Worm (Caenorhabditis elegans) whole organism, L2 larva: ENCODE measurements around the gene crm-1.

Experiments used
- ZK546.5 ChIP-seq: sonication (generic microtip); optimal IDR thresholded peaks from 2 replicates; lab custom pipeline; 2017; ENCODE audit warnings: missing biosample characterization, missing genetic modification characterization
- alr-1 ChIP-seq: fragments of 150-350 bp; optimal IDR thresholded peaks from 2 replicates; lab custom pipeline; 2014; ENCODE audit warnings: missing biosample characterization, missing genetic modification characterization
- blmp-1 ChIP-seq: sonication (generic microtip); optimal IDR thresholded peaks from 2 replicates; lab custom pipeline; 2017; ENCODE audit warnings: missing genetic modification characterization, mild to moderate bottlenecking, missing compliant biosample characterization, antibody characterized with exemption, moderate library complexity; ENCODE audit not compliant: insufficient read depth
- ceh-82 ChIP-seq: fragments of 150-350 bp; optimal IDR thresholded peaks from 2 replicates; lab custom pipeline; 2014; ENCODE audit warnings: missing biosample characterization, missing genetic modification characterization
- crh-2 ChIP-seq: sonication (generic microtip); optimal IDR thresholded peaks from 2 replicates; lab custom pipeline; 2017; ENCODE audit warnings: missing biosample characterization, missing genetic modification characterization
- dmd-4 ChIP-seq: sonication (generic microtip); optimal IDR thresholded peaks from 2 replicates; lab custom pipeline; 2017; ENCODE audit warnings: missing biosample characterization, missing genetic modification characterization
- elt-1 ChIP-seq: fragments of 150-350 bp; optimal IDR thresholded peaks from 2 replicates; lab custom pipeline; 2014; ENCODE audit warnings: missing biosample characterization, missing genetic modification characterization
- elt-3 ChIP-seq: sonication (generic microtip); optimal IDR thresholded peaks from 2 replicates; lab custom pipeline; 2017; ENCODE audit warnings: missing biosample characterization, missing genetic modification characterization
- gmeb-1 ChIP-seq: fragments of 150-350 bp; optimal IDR thresholded peaks from 2 replicates; lab custom pipeline; 2014; ENCODE audit warnings: missing biosample characterization, missing genetic modification characterization
- lin-13 ChIP-seq: fragments of 150-350 bp; optimal IDR thresholded peaks from 2 replicates; lab custom pipeline; 2014; ENCODE audit warnings: missing biosample characterization, missing genetic modification reagents, missing genetic modification characterization
- mab-5 ChIP-seq: fragments of 150-350 bp; optimal IDR thresholded peaks from 2 replicates; lab custom pipeline; 2014; ENCODE audit warnings: missing biosample characterization, missing genetic modification characterization
- mbf-1 ChIP-seq: sonication (generic microtip); optimal IDR thresholded peaks from 2 replicates; lab custom pipeline; 2017; ENCODE audit warnings: missing biosample characterization, missing genetic modification characterization
- nhr-237 ChIP-seq: fragments of 150-350 bp; optimal IDR thresholded peaks from 2 replicates; lab custom pipeline; 2014; ENCODE audit warnings: missing biosample characterization, missing genetic modification characterization
- nhr-25 ChIP-seq: fragments of 150-350 bp; sonication (generic microtip); optimal IDR thresholded peaks from 3 replicates; lab custom pipeline; 2014; ENCODE audit warnings: missing biosample characterization, missing genetic modification characterization
- nhr-6 ChIP-seq: fragments of 150-350 bp; optimal IDR thresholded peaks from 2 replicates; lab custom pipeline; 2014; ENCODE audit warnings: missing biosample characterization, missing genetic modification characterization
- sem-4 ChIP-seq: fragments of 150-350 bp; optimal IDR thresholded peaks from 2 replicates; lab custom pipeline; 2014; ENCODE audit warnings: missing biosample characterization, missing genetic modification reagents, missing genetic modification characterization
- sma-3 ChIP-seq: sonication (generic microtip); optimal IDR thresholded peaks from 2 replicates; lab custom pipeline; 2016; ENCODE audit warnings: missing genetic modification reagents, missing genetic modification characterization, missing compliant biosample characterization
- snpc-4 ChIP-seq: fragments of 150-350 bp; optimal IDR thresholded peaks from 2 replicates; lab custom pipeline; 2014; ENCODE audit warnings: missing biosample characterization, missing genetic modification characterization
- ztf-1 ChIP-seq: fragments of 200-800 bp; sonication (Bioruptor generic); conservative IDR thresholded peaks from 2 replicates; pipeline ENCODE4 v1.3.6; 2022; ENCODE audit warnings: missing genetic modification characterization, missing compliant biosample characterization

crm-1 gene

DNA sequence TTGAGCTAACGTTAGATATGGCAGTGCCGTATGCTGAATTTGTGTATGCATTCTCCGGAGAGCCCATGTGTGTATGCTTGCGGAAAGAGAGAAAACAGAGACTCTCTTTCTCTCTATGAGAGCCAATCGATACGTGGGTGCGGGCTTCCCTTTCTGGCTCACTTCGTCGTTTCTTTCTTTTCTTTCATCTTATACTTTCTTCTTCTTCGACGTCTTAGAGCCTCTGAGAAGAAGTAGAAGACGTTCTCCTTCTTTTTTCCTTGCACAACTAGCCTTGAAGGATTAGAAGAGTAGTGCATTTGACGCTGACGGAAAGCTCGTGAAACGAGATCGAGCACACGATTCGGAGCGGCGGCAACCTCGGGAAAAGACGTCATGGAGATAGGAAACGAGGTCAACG is 58.1 kb downstream of the crm-1 start (continued):
- no peak for TF ChIP-seq blmp-1
- TF ChIP-seq elt-3 (tag; lab: Kevin White, UChicago), result no peak
- no peak for TF ChIP-seq ZK546.5 (tag; lab: Kevin White, UChicago)
- no peak for TF ChIP-seq sma-3 (GFP tag; lab: Kevin White, UChicago)
- peak; percentile 25 for TF ChIP-seq alr-1
- no peak for TF ChIP-seq mbf-1
- TF ChIP-seq crh-2 (tag; lab: Kevin White, UChicago), result peak; percentile 46
- TF ChIP-seq lin-13 (GFP tag; lab: Kevin White, UChicago), result peak; percentile 40
- no peak for TF ChIP-seq ztf-1 (GFP tag; lab: Robert Waterston, UW)
- TF ChIP-seq nhr-237 (tag; lab: Kevin White, UChicago), result no peak
- TF ChIP-seq sem-4 (tag; lab: Kevin White, UChicago), result no peak
- TF ChIP-seq elt-1 (tag; lab: Kevin White, UChicago), result no peak
- no peak for TF ChIP-seq ceh-82 (tag; lab: Kevin White, UChicago)
- peak; percentile 15 for TF ChIP-seq snpc-4
- peak; percentile 62 for TF ChIP-seq nhr-6
- TF ChIP-seq mab-5 (tag; lab: Kevin White, UChicago), result peak; percentile 14
- no peak for TF ChIP-seq gmeb-1
- TF ChIP-seq nhr-25 (tag; lab: Kevin White, UChicago), result no peak
- no peak for TF ChIP-seq dmd-4 (tag; lab: Kevin White, UChicago)
